Fruit fly (Drosophila melanogaster) whole organism, embryonic: ENCODE results near the gene CG15641.
A peak's percentile ranks its signal among the peaks of the same experiment; 100 is the strongest.

Experiments used
- Aef1 ChIP-seq: fragments of 200-800 bp; sonication (Bioruptor generic); IDR thresholded peaks from 3 replicates; pipeline ENCODE4 v1.3.6; 2022; ENCODE audit warnings: missing biosample characterization, missing genetic modification characterization
- Atf6 ChIP-seq: fragments of 200-800 bp; sonication (Bioruptor generic); IDR thresholded peaks from 2 replicates; pipeline ENCODE4 v1.3.6; 2022; ENCODE audit warnings: missing biosample characterization, missing genetic modification characterization
- Bteb2 ChIP-seq: fragments of 200-800 bp; sonication (Bioruptor generic); optimal IDR thresholded peaks from 2 replicates; lab custom pipeline; 2016; ENCODE audit warnings: missing biosample characterization, missing genetic modification characterization
- CG10979 ChIP-seq: fragments of 200-800 bp; sonication (Bioruptor generic); optimal IDR thresholded peaks from 2 replicates; lab custom pipeline; 2018; ENCODE audit warnings: missing biosample characterization, mild to moderate bottlenecking, missing genetic modification characterization, moderate library complexity
- CG12071 ChIP-seq: fragments of 200-800 bp; sonication (Bioruptor generic); optimal IDR thresholded peaks from 3 replicates; lab custom pipeline; 2018; ENCODE audit warnings: missing biosample characterization, mild to moderate bottlenecking, missing genetic modification characterization
- CG12104 ChIP-seq: fragments of 200-800 bp; sonication (Bioruptor generic); optimal IDR thresholded peaks from 3 replicates; lab custom pipeline; 2016; ENCODE audit warnings: missing biosample characterization, missing genetic modification characterization
- CG12155 ChIP-seq: fragments of 200-800 bp; sonication (Bioruptor generic); optimal IDR thresholded peaks from 3 replicates; lab custom pipeline; 2016; ENCODE audit warnings: missing biosample characterization, missing genetic modification characterization
- CG12299 ChIP-seq: fragments of 200-800 bp; sonication (Bioruptor generic); optimal IDR thresholded peaks from 2 replicates; lab custom pipeline; 2018; ENCODE audit warnings: missing biosample characterization, mild to moderate bottlenecking, missing genetic modification characterization
- CG13287 ChIP-seq: fragments of 200-800 bp; sonication (Bioruptor generic); IDR thresholded peaks from 2 replicates; pipeline ENCODE4 v1.3.6; 2022; ENCODE audit warnings: missing biosample characterization, missing genetic modification characterization; ENCODE audit not compliant: partially characterized antibody
- CG13624 ChIP-seq: fragments of 200-800 bp; sonication (Bioruptor generic); optimal IDR thresholded peaks from 2 replicates; lab custom pipeline; 2016; ENCODE audit warnings: missing biosample characterization, missing genetic modification characterization
- CG14710 ChIP-seq: fragments of 200-800 bp; sonication (Bioruptor generic); optimal IDR thresholded peaks from 3 replicates; lab custom pipeline; 2019; ENCODE audit warnings: missing biosample characterization, mild to moderate bottlenecking, missing genetic modification characterization, moderate library complexity
- CG15011 ChIP-seq: fragments of 200-800 bp; sonication (Bioruptor generic); optimal IDR thresholded peaks from 3 replicates; lab custom pipeline; 2018; ENCODE audit warnings: missing biosample characterization, mild to moderate bottlenecking, missing genetic modification characterization
- CG17359 ChIP-seq: fragments of 200-800 bp; sonication (Bioruptor generic); optimal IDR thresholded peaks from 3 replicates; lab custom pipeline; 2018; ENCODE audit warnings: missing biosample characterization, mild to moderate bottlenecking, missing genetic modification characterization, moderate library complexity
- CG18599 ChIP-seq: fragments of 200-800 bp; sonication (Bioruptor generic); optimal IDR thresholded peaks from 3 replicates; lab custom pipeline; 2017; ENCODE audit warnings: missing biosample characterization, missing genetic modification characterization, mild to moderate bottlenecking, moderate library complexity, missing genetic modification reagents
- CG30020 ChIP-seq: fragments of 200-800 bp; optimal IDR thresholded peaks from 2 replicates; lab custom pipeline; 2019; ENCODE audit warnings: missing biosample characterization, mild to moderate bottlenecking, missing genetic modification characterization, moderate library complexity
- CG31388 ChIP-seq: fragments of 200-800 bp; sonication (Bioruptor generic); optimal IDR thresholded peaks from 2 replicates; lab custom pipeline; 2016; ENCODE audit warnings: missing biosample characterization, missing genetic modification characterization
- CG3407 ChIP-seq: fragments of 200-800 bp; sonication (Bioruptor generic); optimal IDR thresholded peaks from 2 replicates; lab custom pipeline; 2018; ENCODE audit warnings: missing biosample characterization, mild to moderate bottlenecking, missing genetic modification characterization
- CG4360 ChIP-seq: fragments of 200-800 bp; sonication (Bioruptor generic); IDR thresholded peaks from 2 replicates; pipeline ENCODE4 v1.3.6; 2022; ENCODE audit warnings: missing biosample characterization, missing genetic modification characterization
- CG6683 ChIP-seq: fragments of 200-800 bp; sonication (Bioruptor generic); optimal IDR thresholded peaks from 2 replicates; lab custom pipeline; 2017; ENCODE audit warnings: missing biosample characterization, mild to moderate bottlenecking, missing genetic modification characterization, missing genetic modification reagents
- CG6813 ChIP-seq: fragments of 200-800 bp; sonication (Bioruptor generic); optimal IDR thresholded peaks from 2 replicates; lab custom pipeline; 2017; ENCODE audit warnings: missing biosample characterization, missing genetic modification characterization, mild to moderate bottlenecking, moderate library complexity, missing genetic modification reagents
- CG7786 ChIP-seq: fragments of 200-800 bp; sonication (Bioruptor generic); optimal IDR thresholded peaks from 2 replicates; lab custom pipeline; 2016; ENCODE audit warnings: missing biosample characterization, missing genetic modification characterization
- CG8281 ChIP-seq: fragments of 200-800 bp; sonication (Bioruptor generic); optimal IDR thresholded peaks from 2 replicates; lab custom pipeline; 2018; ENCODE audit warnings: missing biosample characterization, mild to moderate bottlenecking, missing genetic modification characterization, moderate library complexity
- CG8944 ChIP-seq: fragments of 200-800 bp; sonication (Bioruptor generic); optimal IDR thresholded peaks from 3 replicates; lab custom pipeline; 2016; ENCODE audit warnings: missing biosample characterization, missing genetic modification characterization
- CG9727 ChIP-seq: fragments of 200-800 bp; sonication (Bioruptor generic); optimal IDR thresholded peaks from 3 replicates; lab custom pipeline; 2017; ENCODE audit warnings: missing biosample characterization, mild to moderate bottlenecking, missing genetic modification characterization
- Ets97D ChIP-seq: fragments of 200-800 bp; sonication (Bioruptor generic); optimal IDR thresholded peaks from 3 replicates; lab custom pipeline; 2016; ENCODE audit warnings: missing biosample characterization, missing genetic modification characterization
- Lhr ChIP-seq: fragments of 200-800 bp; sonication (Bioruptor generic); optimal IDR thresholded peaks from 3 replicates; lab custom pipeline; 2017; ENCODE audit warnings: mild to moderate bottlenecking, missing biosample characterization, missing genetic modification reagents, missing genetic modification characterization
- NK7.1 ChIP-seq: fragments of 200-800 bp; sonication (Bioruptor generic); optimal IDR thresholded peaks from 3 replicates; lab custom pipeline; 2016; ENCODE audit warnings: missing biosample characterization, missing genetic modification characterization
- Oaz ChIP-seq: fragments of 200-800 bp; sonication (Bioruptor generic); IDR thresholded peaks from 2 replicates; pipeline ENCODE4 v1.3.6; 2022; ENCODE audit warnings: missing biosample characterization, missing genetic modification characterization
- Pdp1 ChIP-seq, 2 experiments: fragments of 200-800 bp; sonication (Bioruptor generic); optimal IDR thresholded peaks; 3 replicates each; lab custom pipeline; 2016; ENCODE audit warnings: missing biosample characterization in 2 of 2, missing genetic modification characterization in 2 of 2, mild to moderate bottlenecking in 1 of 2, moderate library complexity in 1 of 2
- Sin3A ChIP-seq: fragments of >200 bp; optimal IDR thresholded peaks from 2 replicates; lab custom pipeline; 2018
- Sox100B ChIP-seq: fragments of 200-800 bp; sonication (Bioruptor generic); optimal IDR thresholded peaks from 3 replicates; lab custom pipeline; 2018; ENCODE audit warnings: missing biosample characterization, mild to moderate bottlenecking, missing genetic modification characterization
- Sry-β ChIP-seq: fragments of 200-800 bp; sonication (Bioruptor generic); optimal IDR thresholded peaks from 2 replicates; lab custom pipeline; 2018; ENCODE audit warnings: missing biosample characterization, mild to moderate bottlenecking, missing genetic modification characterization, moderate library complexity
- Usf ChIP-seq: fragments of 200-800 bp; sonication (Bioruptor generic); optimal IDR thresholded peaks from 2 replicates; lab custom pipeline; 2017; ENCODE audit warnings: missing genotype, missing biosample characterization, missing genetic modification characterization
- br ChIP-seq: fragments of >200 bp; optimal IDR thresholded peaks from 2 replicates; lab custom pipeline; 2017
- crc ChIP-seq: fragments of 200-800 bp; sonication (Bioruptor generic); optimal IDR thresholded peaks from 2 replicates; lab custom pipeline; 2016; ENCODE audit warnings: missing biosample characterization, missing genetic modification characterization
- dati ChIP-seq: fragments of 200-800 bp; sonication (Bioruptor generic); IDR thresholded peaks from 2 replicates; pipeline ENCODE4 v1.3.6; 2022; ENCODE audit warnings: missing biosample characterization, missing genetic modification characterization
- emc ChIP-seq: fragments of 200-800 bp; sonication (Bioruptor generic); optimal IDR thresholded peaks from 2 replicates; lab custom pipeline; 2016; ENCODE audit warnings: missing biosample characterization, missing genetic modification characterization
- ewg ChIP-seq: fragments of 200-800 bp; sonication (Bioruptor generic); optimal IDR thresholded peaks from 3 replicates; lab custom pipeline; 2017; ENCODE audit warnings: mild to moderate bottlenecking, missing biosample characterization, missing genetic modification reagents, missing genetic modification characterization
- insv ChIP-seq, 2 experiments: fragments of 200-800 bp; sonication (Bioruptor generic); optimal IDR thresholded peaks; 3 replicates each; lab custom pipeline; 2016 to 2018; ENCODE audit warnings: missing biosample characterization in 2 of 2, missing genetic modification characterization in 2 of 2
- lab ChIP-seq: fragments of 200-800 bp; sonication (Bioruptor generic); optimal IDR thresholded peaks from 3 replicates; lab custom pipeline; 2017; ENCODE audit warnings: missing biosample characterization, missing genetic modification characterization, mild to moderate bottlenecking, moderate library complexity, missing genetic modification reagents
- mirr ChIP-seq: fragments of 200-800 bp; sonication (Bioruptor generic); optimal IDR thresholded peaks from 3 replicates; lab custom pipeline; 2018; ENCODE audit warnings: missing biosample characterization, mild to moderate bottlenecking, missing genetic modification characterization
- mld ChIP-seq: fragments of 200-800 bp; sonication (Bioruptor generic); IDR thresholded peaks from 3 replicates; pipeline ENCODE4 v1.3.6; 2022; ENCODE audit warnings: missing biosample characterization, missing genetic modification characterization; ENCODE audit not compliant: partially characterized antibody
- pb ChIP-seq: fragments of 200-800 bp; sonication (Bioruptor generic); optimal IDR thresholded peaks from 3 replicates; lab custom pipeline; 2016; ENCODE audit warnings: missing biosample characterization, missing genetic modification characterization
- phol ChIP-seq: fragments of 200-800 bp; sonication (Bioruptor generic); optimal IDR thresholded peaks from 3 replicates; lab custom pipeline; 2018; ENCODE audit warnings: missing biosample characterization, mild to moderate bottlenecking, missing genetic modification characterization, moderate library complexity
- ranshi ChIP-seq: fragments of 200-800 bp; sonication (Bioruptor generic); IDR thresholded peaks from 2 replicates; pipeline ENCODE4 v1.3.6; 2022; ENCODE audit warnings: missing biosample characterization, missing genetic modification characterization
- salm ChIP-seq: fragments of 200-800 bp; sonication (Bioruptor generic); optimal IDR thresholded peaks from 2 replicates; lab custom pipeline; 2018; ENCODE audit warnings: missing biosample characterization, mild to moderate bottlenecking, missing genetic modification characterization
- sqz ChIP-seq: fragments of 200-800 bp; sonication (Bioruptor generic); optimal IDR thresholded peaks from 3 replicates; lab custom pipeline; 2018; ENCODE audit warnings: missing biosample characterization, mild to moderate bottlenecking, missing genetic modification characterization
- stc ChIP-seq: fragments of 200-800 bp; sonication (Bioruptor generic); IDR thresholded peaks from 2 replicates; pipeline ENCODE4 v1.3.6; 2022; ENCODE audit warnings: missing biosample characterization, missing genetic modification characterization
- tin ChIP-seq: fragments of 200-800 bp; sonication (Bioruptor generic); optimal IDR thresholded peaks from 3 replicates; lab custom pipeline; 2016; ENCODE audit warnings: missing biosample characterization, missing genetic modification characterization
- tio ChIP-seq: fragments of 200-800 bp; sonication (Bioruptor generic); optimal IDR thresholded peaks from 2 replicates; lab custom pipeline; 2017; ENCODE audit warnings: missing biosample characterization, missing genetic modification characterization, inconsistent platforms
- wdn ChIP-seq: fragments of 200-800 bp; sonication (Bioruptor generic); IDR thresholded peaks from 2 replicates; pipeline ENCODE4 v1.3.6; 2022; ENCODE audit warnings: missing biosample characterization, missing genetic modification characterization
- zf30C ChIP-seq: fragments of 200-800 bp; sonication (Bioruptor generic); optimal IDR thresholded peaks from 3 replicates; lab custom pipeline; 2018; ENCODE audit warnings: missing biosample characterization, mild to moderate bottlenecking, missing genetic modification characterization

CG15641 gene

DNA sequence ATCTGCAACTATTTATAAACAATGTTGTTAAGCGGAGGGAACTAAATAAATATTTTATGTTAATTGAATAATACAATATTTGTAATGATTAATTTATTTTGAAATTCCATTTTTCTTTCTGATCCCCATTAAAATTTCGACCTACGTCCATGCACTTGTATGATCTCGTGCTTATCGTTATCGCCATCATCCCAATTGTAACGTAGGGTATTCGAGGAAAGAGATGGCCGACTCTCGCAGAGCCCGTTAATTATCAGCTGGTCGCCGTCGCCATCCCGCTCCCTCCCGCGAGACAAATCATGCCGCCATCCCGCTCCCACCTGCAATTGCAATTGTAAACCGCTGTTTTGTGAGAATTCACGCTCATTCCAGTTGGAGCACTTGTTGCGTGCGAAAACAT is 14.6 kb upstream of the CG15641 start, which contains the start of gene CG11655 (continued):
- TF ChIP-seq CG12104 (GFP tag; lab: Kevin White, UChicago) (no peak), Sin3A (lab: Kevin White, UChicago) (no peak), sqz (GFP tag; lab: Kevin White, UChicago) (no peak), CG10979 (tag; lab: Kevin White, UChicago) (peak; percentile 23), wdn (no peak), CG17359 (peak; percentile 4), salm (no peak), stc (no peak), CG30020 (tag; lab: Kevin White, UChicago) (no peak), CG3407 (GFP tag; lab: Kevin White, UChicago) (no peak), CG6813 (GFP tag; lab: Kevin White, UChicago) (no peak), CG31388 (GFP tag; lab: Kevin White, UChicago) (no peak), CG8944 (no peak), Sry-β (GFP tag; lab: Kevin White, UChicago) (no peak), CG7786 (GFP tag; lab: Kevin White, UChicago) (no peak), tin (GFP tag; lab: Kevin White, UChicago) (no peak), CG6683 (no peak), CG14710 (tag; lab: Kevin White, UChicago) (peak; percentile 24), ranshi (GFP tag; lab: Robert Waterston, UW) (0 out of 2 replicates have a peak, but pooled peaks have one; percentile 36), CG13287 (GFP tag; lab: Robert Waterston, UW) (no peak), insv (GFP tag; optimal IDR thresholded peaks at IDR 0.05; lab: Kevin White, UChicago) (peak in 1 of 2 experiments; percentile 89), Aef1 (GFP tag; lab: Robert Waterston, UW) (0 out of 3 replicates have a peak, but pooled peaks have one; percentile 23), pb (GFP tag; lab: Kevin White, UChicago) (no peak), CG8281 (no peak), CG15011 (no peak), CG18599 (peak; percentile 39), br (lab: Kevin White, UChicago) (no peak), Oaz (no peak), Ets97D (GFP tag; lab: Kevin White, UChicago) (no peak), CG13624 (GFP tag; lab: Kevin White, UChicago) (no peak), NK7.1 (no peak), Lhr (GFP tag; lab: Kevin White, UChicago) (peak; percentile 8), CG12155 (GFP tag; lab: Kevin White, UChicago) (peak; percentile 3), CG9727 (GFP tag; lab: Kevin White, UChicago) (peak; percentile 40), crc (no peak), Atf6 (GFP tag; lab: Robert Waterston, UW) (no peak), CG12071 (GFP tag; lab: Kevin White, UChicago) (no peak), mld (GFP tag; lab: Robert Waterston, UW) (no peak), zf30C (GFP tag; lab: Kevin White, UChicago) (no peak), ewg (GFP tag; lab: Kevin White, UChicago) (no peak), Pdp1 (GFP tag; optimal IDR thresholded peaks at IDR 0.05; lab: Kevin White, UChicago) (peak in 1 of 2 experiments; percentile 32), Bteb2 (no peak), mirr (GFP tag; lab: Kevin White, UChicago) (no peak), Usf (peak; percentile 21), dati (no peak), emc (GFP tag; lab: Kevin White, UChicago) (no peak), Sox100B (GFP tag; lab: Kevin White, UChicago) (no peak), CG4360 (GFP tag; lab: Robert Waterston, UW) (no peak), CG12299 (no peak), lab (no peak), phol (peak; percentile 37), tio (GFP tag; lab: Kevin White, UChicago) (no peak)
